Worm (Caenorhabditis elegans) whole organism, late embryonic: Measurements from ENCODE around the gene him-18.

Experiments
- F13H6.1 ChIP-seq: sonication (generic microtip); optimal IDR thresholded peaks from 2 replicates; lab custom pipeline; 2016; ENCODE audit warnings: missing genetic modification characterization, missing compliant biosample characterization
- T23F11.4 ChIP-seq: fragments of 200-800 bp; sonication (Bioruptor generic); optimal IDR thresholded peaks from 2 replicates; lab custom pipeline; 2018; ENCODE audit warnings: mild to moderate bottlenecking, missing genetic modification characterization, missing compliant biosample characterization
- Y22D7AL.16 ChIP-seq: sonication (generic microtip); optimal IDR thresholded peaks from 2 replicates; lab custom pipeline; 2016; ENCODE audit warnings: missing genetic modification characterization, missing compliant biosample characterization
- ahr-1 ChIP-seq: sonication (generic microtip); optimal IDR thresholded peaks from 2 replicates; lab custom pipeline; 2016; ENCODE audit warnings: missing genetic modification characterization, missing compliant biosample characterization
- ama-1 ChIP-seq: fragments of 150-350 bp; optimal IDR thresholded peaks from 2 replicates; lab custom pipeline; 2014
- ceh-14 ChIP-seq: sonication (generic microtip); optimal IDR thresholded peaks from 2 replicates; lab custom pipeline; 2016; ENCODE audit warnings: missing genotype, missing genetic modification characterization, missing compliant biosample characterization
- ceh-18 ChIP-seq: sonication (generic microtip); optimal IDR thresholded peaks from 2 replicates; lab custom pipeline; 2016; ENCODE audit warnings: missing genetic modification characterization, missing compliant biosample characterization
- ceh-2 ChIP-seq: sonication (generic microtip); optimal IDR thresholded peaks from 2 replicates; lab custom pipeline; 2016; ENCODE audit warnings: missing genotype, missing genetic modification characterization, missing compliant biosample characterization
- ceh-22 ChIP-seq: sonication (generic microtip); optimal IDR thresholded peaks from 2 replicates; lab custom pipeline; 2017; ENCODE audit warnings: missing biosample characterization, missing genetic modification characterization
- ceh-24 ChIP-seq: sonication (generic microtip); optimal IDR thresholded peaks from 2 replicates; lab custom pipeline; 2016; ENCODE audit warnings: mild to moderate bottlenecking, missing genetic modification characterization, missing compliant biosample characterization
- ceh-30 ChIP-seq: fragments of 150-350 bp; optimal IDR thresholded peaks from 2 replicates; lab custom pipeline; 2014; ENCODE audit warnings: missing biosample characterization, missing genetic modification characterization
- ceh-31 ChIP-seq: sonication (generic microtip); optimal IDR thresholded peaks from 2 replicates; lab custom pipeline; 2016; ENCODE audit warnings: missing genetic modification characterization, missing compliant biosample characterization
- ceh-34 ChIP-seq: sonication (generic microtip); optimal IDR thresholded peaks from 2 replicates; lab custom pipeline; 2016; ENCODE audit warnings: mild to moderate bottlenecking, missing genetic modification characterization, missing compliant biosample characterization
- ceh-45 ChIP-seq: fragments of 200-800 bp; sonication (Bioruptor generic); IDR thresholded peaks from 2 replicates; pipeline ENCODE4 v1.3.6; 2022; ENCODE audit warnings: missing genetic modification reagents, missing genetic modification characterization, missing compliant biosample characterization
- ceh-48 ChIP-seq: sonication (generic microtip); optimal IDR thresholded peaks from 2 replicates; lab custom pipeline; 2016; ENCODE audit warnings: missing genetic modification characterization, inconsistent platforms, missing compliant biosample characterization
- ceh-6 ChIP-seq: fragments of 200-800 bp; sonication (Bioruptor generic); optimal IDR thresholded peaks from 2 replicates; lab custom pipeline; 2018; ENCODE audit warnings: mild to moderate bottlenecking, missing genetic modification characterization, missing compliant biosample characterization
- ceh-9 ChIP-seq: sonication (generic microtip); optimal IDR thresholded peaks from 2 replicates; lab custom pipeline; 2016; ENCODE audit warnings: mild to moderate bottlenecking, missing genetic modification characterization, inconsistent platforms, missing compliant biosample characterization
- che-1 ChIP-seq: sonication (generic microtip); optimal IDR thresholded peaks from 2 replicates; lab custom pipeline; 2016; ENCODE audit warnings: mild to moderate bottlenecking, missing genetic modification characterization, missing compliant biosample characterization
- elt-4 ChIP-seq: sonication (generic microtip); optimal IDR thresholded peaks from 2 replicates; lab custom pipeline; 2016; ENCODE audit warnings: missing genetic modification characterization, missing compliant biosample characterization
- ets-4 ChIP-seq: sonication (generic microtip); optimal IDR thresholded peaks from 2 replicates; lab custom pipeline; 2016; ENCODE audit warnings: missing genetic modification characterization, missing compliant biosample characterization
- eyg-1 ChIP-seq: sonication (generic microtip); optimal IDR thresholded peaks from 2 replicates; lab custom pipeline; 2016; ENCODE audit warnings: missing genotype, missing genetic modification characterization, missing compliant biosample characterization
- fax-1 ChIP-seq: sonication (generic microtip); optimal IDR thresholded peaks from 2 replicates; lab custom pipeline; 2016; ENCODE audit warnings: missing genotype, missing genetic modification characterization, missing compliant biosample characterization
- fkh-10 ChIP-seq: fragments of 150-350 bp; optimal IDR thresholded peaks from 2 replicates; lab custom pipeline; 2014; ENCODE audit warnings: missing biosample characterization, missing genetic modification reagents, missing genetic modification characterization
- gmeb-2 ChIP-seq: sonication (generic microtip); optimal IDR thresholded peaks from 2 replicates; lab custom pipeline; 2016; ENCODE audit warnings: missing genetic modification characterization, inconsistent platforms, missing compliant biosample characterization
- hlh-13 ChIP-seq: fragments of 200-800 bp; sonication (Bioruptor generic); optimal IDR thresholded peaks from 2 replicates; lab custom pipeline; 2018; ENCODE audit warnings: mild to moderate bottlenecking, missing genetic modification characterization, missing compliant biosample characterization
- hlh-30 ChIP-seq: sonication (generic microtip); optimal IDR thresholded peaks from 2 replicates; lab custom pipeline; 2017; ENCODE audit warnings: antibody characterized with exemption, missing genetic modification characterization, missing compliant biosample characterization; ENCODE audit not compliant: insufficient read depth
- hlh-6 ChIP-seq: sonication (generic microtip); optimal IDR thresholded peaks from 2 replicates; lab custom pipeline; 2016; ENCODE audit warnings: missing genotype, missing genetic modification characterization, missing compliant biosample characterization
- hlh-8 ChIP-seq: sonication (generic microtip); optimal IDR thresholded peaks from 2 replicates; lab custom pipeline; 2016; ENCODE audit warnings: missing genotype, missing genetic modification characterization, missing compliant biosample characterization
- lin-11 ChIP-seq: fragments of 200-800 bp; sonication (Bioruptor generic); optimal IDR thresholded peaks from 2 replicates; lab custom pipeline; 2018; ENCODE audit warnings: mild to moderate bottlenecking, missing genetic modification characterization, missing compliant biosample characterization
- madf-2 ChIP-seq: sonication (generic microtip); optimal IDR thresholded peaks from 2 replicates; lab custom pipeline; 2017; ENCODE audit warnings: missing genetic modification characterization, missing compliant biosample characterization
- mec-3 ChIP-seq: sonication (generic microtip); optimal IDR thresholded peaks from 2 replicates; lab custom pipeline; 2016; ENCODE audit warnings: borderline replicate concordance, missing genetic modification characterization, missing compliant biosample characterization
- nfya-1 ChIP-seq: sonication (generic microtip); optimal IDR thresholded peaks from 2 replicates; lab custom pipeline; 2017; ENCODE audit warnings: missing genetic modification characterization, mild to moderate bottlenecking, missing compliant biosample characterization, antibody characterized with exemption, moderate library complexity
- npax-4 ChIP-seq: sonication (generic microtip); optimal IDR thresholded peaks from 2 replicates; lab custom pipeline; 2016; ENCODE audit warnings: missing genetic modification characterization, missing compliant biosample characterization
- odd-2 ChIP-seq: sonication (generic microtip); optimal IDR thresholded peaks from 2 replicates; lab custom pipeline; 2017; ENCODE audit warnings: antibody characterized with exemption, mild to moderate bottlenecking, missing genetic modification characterization, missing compliant biosample characterization
- pag-3 ChIP-seq: sonication (generic microtip); optimal IDR thresholded peaks from 2 replicates; lab custom pipeline; 2016; ENCODE audit warnings: missing compliant biosample characterization, missing genetic modification characterization, borderline replicate concordance
- pat-9 ChIP-seq: fragments of 200-800 bp; sonication (Bioruptor generic); optimal IDR thresholded peaks from 2 replicates; lab custom pipeline; 2018; ENCODE audit warnings: mild to moderate bottlenecking, missing genetic modification characterization, moderate library complexity, missing compliant biosample characterization
- pqm-1 ChIP-seq: sonication (generic microtip); optimal IDR thresholded peaks from 2 replicates; lab custom pipeline; 2016; ENCODE audit warnings: missing genetic modification characterization, missing compliant biosample characterization
- pros-1 ChIP-seq: fragments of 150-350 bp; optimal IDR thresholded peaks from 2 replicates; lab custom pipeline; 2014; ENCODE audit warnings: missing biosample characterization, missing genetic modification reagents, missing genetic modification characterization
- rnt-1 ChIP-seq: sonication (generic microtip); optimal IDR thresholded peaks from 2 replicates; lab custom pipeline; 2016; ENCODE audit warnings: missing genetic modification characterization, missing compliant biosample characterization
- sdc-2 ChIP-seq: sonication (generic microtip); optimal IDR thresholded peaks from 2 replicates; lab custom pipeline; 2016; ENCODE audit warnings: missing genotype, missing genetic modification characterization, missing compliant biosample characterization
- sox-4 ChIP-seq: sonication (generic microtip); optimal IDR thresholded peaks from 2 replicates; lab custom pipeline; 2017; ENCODE audit warnings: mild to moderate bottlenecking, missing genetic modification characterization, inconsistent platforms, missing compliant biosample characterization
- syd-9 ChIP-seq: sonication (generic microtip); optimal IDR thresholded peaks from 2 replicates; lab custom pipeline; 2016; ENCODE audit warnings: mild to moderate bottlenecking, missing genetic modification characterization, moderate library complexity, missing compliant biosample characterization
- tbx-2 ChIP-seq: sonication (generic microtip); optimal IDR thresholded peaks from 2 replicates; lab custom pipeline; 2016; ENCODE audit warnings: missing genetic modification characterization, missing compliant biosample characterization
- tbx-7 ChIP-seq: sonication (generic microtip); optimal IDR thresholded peaks from 2 replicates; lab custom pipeline; 2016; ENCODE audit warnings: missing genotype, missing genetic modification characterization, missing compliant biosample characterization
- ttx-3 ChIP-seq: sonication (generic microtip); optimal IDR thresholded peaks from 2 replicates; lab custom pipeline; 2016; ENCODE audit warnings: missing genetic modification reagents, missing genetic modification characterization, missing compliant biosample characterization
- unc-3 ChIP-seq, 2 experiments: fragments of 200-800 bp in 1 of 2; sonication (Bioruptor generic) in 1 of 2; sonication (generic microtip) in 1 of 2; conservative IDR thresholded peaks in 1 of 2; optimal IDR thresholded peaks in 1 of 2; 2 replicates each; pipeline versions ENCODE4 v1.3.6 to Lab custom; 2016 to 2022; ENCODE audit warnings: missing compliant biosample characterization in 2 of 2, missing genetic modification characterization in 2 of 2, missing genetic modification reagents in 1 of 2
- unc-55 ChIP-seq: sonication (generic microtip); optimal IDR thresholded peaks from 2 replicates; lab custom pipeline; 2017; ENCODE audit warnings: missing biosample characterization, missing genetic modification reagents, missing genetic modification characterization
- unc-86 ChIP-seq: sonication (generic microtip); optimal IDR thresholded peaks from 2 replicates; lab custom pipeline; 2016; ENCODE audit warnings: missing genetic modification characterization, missing compliant biosample characterization
- zip-5 ChIP-seq: sonication (generic microtip); optimal IDR thresholded peaks from 2 replicates; lab custom pipeline; 2016; ENCODE audit warnings: missing genetic modification characterization, missing compliant biosample characterization

The him-18 gene

ce11 chrIII:4721750-4722149 is 6.8 kb upstream of the him-18 start, which contains the start of gene acy-1 (continued):
- TF ChIP-seq ceh-24 (no peak), Y22D7AL.16 (tag; lab: Kevin White, UChicago) (no peak), ceh-14 (tag; lab: Kevin White, UChicago) (peak; percentile 77), hlh-8 (tag; lab: Kevin White, UChicago) (peak; percentile 18), unc-86 (no peak), ama-1 (lab: Kevin White, UChicago) (no peak), ceh-34 (tag; lab: Kevin White, UChicago) (peak; percentile 79), elt-4 (tag; lab: Kevin White, UChicago) (no peak), unc-3 (GFP tag; conservative IDR thresholded peaks at IDR 0.05; lab: Robert Waterston, UW) (peak; percentile 57; the same call in 1 of the 2 replicates), unc-3 (tag; optimal IDR thresholded peaks at IDR 0.05; lab: Kevin White, UChicago) (peak; percentile 91), ceh-18 (tag; lab: Kevin White, UChicago) (peak; percentile 89), odd-2 (tag; lab: Kevin White, UChicago) (no peak), ceh-2 (peak; percentile 38), ceh-31 (peak; percentile 84), unc-55 (GFP tag; lab: Kevin White, UChicago) (peak; percentile 90), sox-4 (tag; lab: Kevin White, UChicago) (peak; percentile 25), ets-4 (tag; lab: Kevin White, UChicago) (peak; percentile 50), fax-1 (tag; lab: Kevin White, UChicago) (no peak), eyg-1 (tag; lab: Kevin White, UChicago) (peak; percentile 0)

- TF ChIP-seq ahr-1 (tag; lab: Kevin White, UChicago) (no peak), fkh-10 (no peak), ceh-18 (tag; lab: Kevin White, UChicago) (no peak), rnt-1 (tag; lab: Kevin White, UChicago) (no peak), tbx-2 (peak; percentile 1), elt-4 (tag; lab: Kevin White, UChicago) (no peak), ceh-30 (tag; lab: Kevin White, UChicago) (no peak), pag-3 (tag; lab: Kevin White, UChicago) (no peak), ceh-45 (GFP tag; lab: Robert Waterston, UW) (no peak), sox-4 (tag; lab: Kevin White, UChicago) (no peak), sdc-2 (tag; lab: Kevin White, UChicago) (no peak), zip-5 (tag; lab: Kevin White, UChicago) (no peak), unc-3 (GFP tag; conservative IDR thresholded peaks at IDR 0.05; lab: Robert Waterston, UW) (no peak), unc-3 (tag; optimal IDR thresholded peaks at IDR 0.05; lab: Kevin White, UChicago) (no peak), hlh-13 (GFP tag; lab: Kevin White, UChicago) (no peak), che-1 (no peak), ceh-6 (no peak), gmeb-2 (tag; lab: Kevin White, UChicago) (no peak), npax-4 (tag; lab: Kevin White, UChicago) (no peak), unc-86 (no peak), ttx-3 (tag; lab: Kevin White, UChicago) (no peak), pros-1 (tag; lab: Kevin White, UChicago) (no peak), pat-9 (no peak), ceh-34 (tag; lab: Kevin White, UChicago) (peak; percentile 17), nfya-1 (tag; lab: Kevin White, UChicago) (no peak), ceh-9 (tag; lab: Kevin White, UChicago) (no peak), ceh-22 (no peak), eyg-1 (tag; lab: Kevin White, UChicago) (no peak), hlh-30 (no peak), hlh-8 (tag; lab: Kevin White, UChicago) (no peak), fax-1 (tag; lab: Kevin White, UChicago) (no peak), ama-1 (lab: Kevin White, UChicago) (no peak), T23F11.4 (no peak), hlh-6 (tag; lab: Kevin White, UChicago) (no peak), tbx-7 (tag; lab: Kevin White, UChicago) (no peak), F13H6.1 (no peak), syd-9 (no peak), pqm-1 (tag; lab: Kevin White, UChicago) (no peak), mec-3 (tag; lab: Kevin White, UChicago) (no peak), lin-11 (tag; lab: Kevin White, UChicago) (no peak), madf-2 (tag; lab: Kevin White, UChicago) (no peak), ceh-48 (tag; lab: Kevin White, UChicago) (no peak)
Measured at ce11 chrIII:4720620-4721227, 5.7 kb upstream of the him-18 start, which contains the start of gene emb-5. Gene emb-5, minus strand, starts transcription at chrIII:4720670.
